Fruit fly (Drosophila melanogaster): ENCODE measurements around the gene CG18558.

Gene CG18558

dm6 chr2L:2830341-2830800, 13.9 kb downstream of the CG18558 start (continued):
- TF ChIP-seq CG1024 (GFP tag; IDR thresholded peaks at IDR 0.05): no peak
- TF ChIP-seq stwl (tag; optimal IDR thresholded peaks at IDR 0.05): no peak
- no peak for TF ChIP-seq CkIIα-i1 (GFP tag; IDR thresholded peaks at IDR 0.05)
- TF ChIP-seq Spps (tag; optimal IDR thresholded peaks at IDR 0.05): peak; percentile 90
- TF ChIP-seq CG1529 (GFP tag; optimal IDR thresholded peaks at IDR 0.05): peak; percentile 91
- TF ChIP-seq HLHmδ (GFP tag; optimal IDR thresholded peaks at IDR 0.05): no peak
- peak in 1 of 2 experiments; percentile 41 for TF ChIP-seq Trl (optimal IDR thresholded peaks at IDR 0.05)
- TF ChIP-seq Trl (GFP tag; optimal IDR thresholded peaks at IDR 0.05): peak; percentile 35
- no peak; the same call in none of the 3 replicates for TF ChIP-seq Dbx (GFP tag; IDR thresholded peaks at IDR 0.05)
- TF ChIP-seq CG4820 (GFP tag; optimal IDR thresholded peaks at IDR 0.05): peak; percentile 89
- no peak for TF ChIP-seq Ets97D (GFP tag; optimal IDR thresholded peaks at IDR 0.05)
- TF ChIP-seq Hmr (GFP tag; optimal IDR thresholded peaks at IDR 0.05): peak; percentile 87
- TF ChIP-seq CG13123 (GFP tag; optimal IDR thresholded peaks at IDR 0.05): peak; percentile 45
- TF ChIP-seq br (optimal IDR thresholded peaks at IDR 0.05): no peak
- 0 out of 2 replicates have a peak, but pooled peaks have one; percentile 10 for TF ChIP-seq cas (GFP tag; IDR thresholded peaks at IDR 0.05)
- peak; percentile 96 for TF ChIP-seq nmo (GFP tag; optimal IDR thresholded peaks at IDR 0.05)
- peak; percentile 64 to 93 for TF ChIP-seq Hr51 (GFP tag; optimal IDR thresholded peaks at IDR 0.05)
- TF ChIP-seq CG15269 (tag; optimal IDR thresholded peaks at IDR 0.05): peak; percentile 88
- TF ChIP-seq Nf-YB (GFP tag; optimal IDR thresholded peaks at IDR 0.05): peak; percentile 78
- no peak for TF ChIP-seq bowl (GFP tag; IDR thresholded peaks at IDR 0.05)
- no peak for TF ChIP-seq H2.0 (GFP tag; IDR thresholded peaks at IDR 0.05)
- TF ChIP-seq CG8359 (GFP tag; optimal IDR thresholded peaks at IDR 0.05; ENCODE audit: borderline replicate concordance): peak; percentile 83
- TF ChIP-seq CG3726 (GFP tag; IDR thresholded peaks at IDR 0.05): no peak
- TF ChIP-seq Atf3 (GFP tag; optimal IDR thresholded peaks at IDR 0.05): no peak
- TF ChIP-seq CG15514 (GFP tag; optimal IDR thresholded peaks at IDR 0.05): peak; percentile 47
- TF ChIP-seq CG17328 (GFP tag; IDR thresholded peaks at IDR 0.05): no peak; the same call in none of the 2 replicates
- peak; percentile 95 for TF ChIP-seq gem (tag; optimal IDR thresholded peaks at IDR 0.05)
- TF ChIP-seq CG11504 (tag; optimal IDR thresholded peaks at IDR 0.05): peak; percentile 93
- peak; percentile 79 for TF ChIP-seq wor (GFP tag; IDR thresholded peaks at IDR 0.05)
- no peak for TF ChIP-seq Dp (GFP tag; optimal IDR thresholded peaks at IDR 0.05)
- peak; percentile 98 for TF ChIP-seq CG17361 (GFP tag; IDR thresholded peaks at IDR 0.05)
- no peak for TF ChIP-seq CG15479 (GFP tag; optimal IDR thresholded peaks at IDR 0.05)
- TF ChIP-seq az2 (GFP tag; optimal IDR thresholded peaks at IDR 0.05): peak; percentile 89
- peak; percentile 65 for TF ChIP-seq CG32532 (GFP tag; IDR thresholded peaks at IDR 0.05)
- peak; percentile 90 for TF ChIP-seq bcd (GFP tag; optimal IDR thresholded peaks at IDR 0.05)
- peak; percentile 45 for TF ChIP-seq bab2 (GFP tag; optimal IDR thresholded peaks at IDR 0.05)
- TF ChIP-seq Vsx1 (GFP tag; optimal IDR thresholded peaks at IDR 0.05): peak; percentile 77
- peak; percentile 97 for TF ChIP-seq CG7556 (GFP tag; optimal IDR thresholded peaks at IDR 0.05)
- no peak for TF ChIP-seq Opbp (GFP tag; IDR thresholded peaks at IDR 0.05; ENCODE audit: partially characterized antibody)
- TF ChIP-seq CG12299 (tag; optimal IDR thresholded peaks at IDR 0.05): peak; percentile 61
- TF ChIP-seq jing (GFP tag; optimal IDR thresholded peaks at IDR 0.05): peak; percentile 63
- no peak for TF ChIP-seq hbn (GFP tag; IDR thresholded peaks at IDR 0.05; ENCODE audit: partially characterized antibody)
- no peak for TF ChIP-seq CG7963 (GFP tag; IDR thresholded peaks at IDR 0.05; ENCODE audit: partially characterized antibody)
- peak; percentile 83 for TF ChIP-seq Abd-B (GFP tag; optimal IDR thresholded peaks at IDR 0.05)
- TF ChIP-seq CG1233 (GFP tag; optimal IDR thresholded peaks at IDR 0.05): peak; percentile 88
- TF ChIP-seq Lpt (GFP tag; optimal IDR thresholded peaks at IDR 0.05): no peak
- peak; percentile 72 for TF ChIP-seq CG10366 (GFP tag; IDR thresholded peaks at IDR 0.05)
- no peak for TF ChIP-seq CG2199 (GFP tag; IDR thresholded peaks at IDR 0.05)
- TF ChIP-seq CG6254 (GFP tag; optimal IDR thresholded peaks at IDR 0.05): peak; percentile 86
- no peak for TF ChIP-seq CG8089 (GFP tag; optimal IDR thresholded peaks at IDR 0.05)
- TF ChIP-seq CG2202 (tag; optimal IDR thresholded peaks at IDR 0.05): peak; percentile 81
